Worm (Caenorhabditis elegans) whole organism, L4 larva: ENCODE results near the gene nlp-33.

Experiments
- lsy-2 ChIP-seq, 2 experiments: fragments of 150-350 bp in 1 of 2; sonication (generic microtip) in 1 of 2; optimal IDR thresholded peaks; 2 replicates each; lab custom pipeline; 2014 to 2017; ENCODE audit warnings: missing biosample characterization in 2 of 2, missing genetic modification characterization in 2 of 2
- snpc-4 ChIP-seq: fragments of 150-350 bp; optimal IDR thresholded peaks from 2 replicates; lab custom pipeline; 2014; ENCODE audit warnings: missing biosample characterization, missing genetic modification characterization
- unc-39 ChIP-seq: sonication (generic microtip); optimal IDR thresholded peaks from 2 replicates; lab custom pipeline; 2017; ENCODE audit warnings: missing biosample characterization, missing genetic modification characterization
- vab-7 ChIP-seq: fragments of 200-800 bp; sonication (Bioruptor generic); IDR thresholded peaks from 2 replicates; pipeline ENCODE4 v1.3.6; 2022; ENCODE audit warnings: missing genetic modification reagents, missing genetic modification characterization, missing compliant biosample characterization
- zfp-3 ChIP-seq: fragments of 200-800 bp; sonication (Bioruptor generic); conservative IDR thresholded peaks from 2 replicates; pipeline ENCODE4 v1.3.6; 2022; ENCODE audit warnings: missing genetic modification reagents, missing genetic modification characterization, missing compliant biosample characterization

DNA sequence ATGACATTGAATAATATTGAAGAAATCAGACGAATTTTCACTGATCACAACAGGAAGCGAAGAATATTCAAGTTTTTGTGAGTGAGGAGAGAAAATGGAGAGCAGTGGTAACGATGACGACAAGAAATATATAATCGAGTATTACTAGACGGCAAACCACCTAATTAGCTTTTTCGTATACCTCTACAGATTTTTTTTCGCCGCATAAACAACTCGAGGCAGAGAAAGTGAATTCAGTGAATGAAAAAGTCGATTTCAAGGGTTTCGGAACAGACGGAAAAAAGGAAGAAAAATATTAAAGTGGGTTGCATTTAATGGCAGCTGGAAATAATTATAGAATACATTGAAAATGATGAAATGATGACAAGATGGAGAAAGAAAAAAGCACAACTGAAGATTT lies 30.4 kb downstream of the nlp-33 start, which contains the start of gene gpa-1:
- no peak for TF ChIP-seq zfp-3
- no peak for TF ChIP-seq vab-7 (GFP tag; lab: Robert Waterston, UW)
- TF ChIP-seq unc-39 (tag; lab: Kevin White, UChicago), result no peak
- no peak for TF ChIP-seq lsy-2 (tag; optimal IDR thresholded peaks at IDR 0.05; lab: Kevin White, UChicago)
- TF ChIP-seq snpc-4, result no peak
